Worm (Caenorhabditis elegans) whole organism, young adult: ENCODE data around the gene gst-5.

Experiments used
- gei-17 ChIP-seq: fragments of 200-800 bp; sonication (Bioruptor generic); optimal IDR thresholded peaks from 2 replicates; lab custom pipeline; 2018; ENCODE audit warnings: mild to moderate bottlenecking, missing genetic modification characterization, missing compliant biosample characterization
- pha-4 ChIP-seq: fragments of 150-350 bp; sonication (generic microtip); optimal IDR thresholded peaks from 2 replicates; lab custom pipeline; 2014; ENCODE audit warnings: missing biosample characterization, missing genetic modification reagents, missing genetic modification characterization

- TF ChIP-seq pha-4 (tag; lab: Kevin White, UChicago) = no peak
- no peak for TF ChIP-seq gei-17
Observed at ce11 chrII:10925804-10926570, 24.2 kb upstream of the gst-5 start, which contains the start of gene metr-1.
